Fruit fly (Drosophila melanogaster): Measurements from ENCODE around the gene gig.

Gene gig

dm6 chr3L:20103777-20104542 is 25.0 kb upstream of the gig start, which contains the start of gene CG14186:
Gene CG14186 (minus strand): TSS chr3L:20103827.
- TF ChIP-seq Hr39 (GFP tag; optimal IDR thresholded peaks at IDR 0.05) = no peak
- TF ChIP-seq svp (GFP tag) = peak; percentile 52

- TF ChIP-seq Eip78C (GFP tag) (peak; percentile 57), Hr39 (GFP tag; optimal IDR thresholded peaks at IDR 0.05) (no peak), CG32006 (GFP tag; optimal IDR thresholded peaks at IDR 0.05) (peak; percentile 1)
Measured at dm6 chr3L:20104543-20105046, 24.4 kb upstream of the gig start.

- TF ChIP-seq Hr39 (GFP tag; optimal IDR thresholded peaks at IDR 0.05) = no peak
- no peak for TF ChIP-seq fkh (GFP tag; optimal IDR thresholded peaks at IDR 0.05)
- TF ChIP-seq fd85E (GFP tag; optimal IDR thresholded peaks at IDR 0.05) = no peak
- no peak for TF ChIP-seq CG11902 (GFP tag; optimal IDR thresholded peaks at IDR 0.05)
- TF ChIP-seq salr (GFP tag; optimal IDR thresholded peaks at IDR 0.05) = no peak
- TF ChIP-seq Eip75B (GFP tag; optimal IDR thresholded peaks at IDR 0.05) = no peak
- TF ChIP-seq pdm3 (GFP tag; optimal IDR thresholded peaks at IDR 0.05) = no peak
- no peak for TF ChIP-seq CG8319 (GFP tag; optimal IDR thresholded peaks at IDR 0.05)
Measured at dm6 chr3L:20105794-20106193, 23.2 kb upstream of the gig start, which contains the start of gene CG14185. Gene CG14185 (plus strand): TSS chr3L:20106094.

- no peak for TF ChIP-seq CG6276 (GFP tag; optimal IDR thresholded peaks at IDR 0.05)
- no peak for TF ChIP-seq ss (GFP tag; optimal IDR thresholded peaks at IDR 0.05)
- TF ChIP-seq CG7368 (GFP tag; optimal IDR thresholded peaks at IDR 0.05) = no peak
- TF ChIP-seq fd85E (GFP tag; optimal IDR thresholded peaks at IDR 0.05) = no peak
- no peak for TF ChIP-seq fkh (GFP tag; optimal IDR thresholded peaks at IDR 0.05)
- TF ChIP-seq achi (GFP tag; optimal IDR thresholded peaks at IDR 0.05) = no peak
- TF ChIP-seq Sox15 (GFP tag; optimal IDR thresholded peaks at IDR 0.05) = no peak
- no peak for TF ChIP-seq spab (GFP tag; optimal IDR thresholded peaks at IDR 0.05)
- TF ChIP-seq CG3919 (GFP tag; optimal IDR thresholded peaks at IDR 0.05) = no peak
- no peak for TF ChIP-seq topi (GFP tag; optimal IDR thresholded peaks at IDR 0.05)
- TF ChIP-seq CG11762 (GFP tag; optimal IDR thresholded peaks at IDR 0.05; ENCODE audit: insufficient read depth) = no peak
- TF ChIP-seq CG11902 (GFP tag; optimal IDR thresholded peaks at IDR 0.05) = no peak
Measured at dm6 chr3L:20111434-20111833, 17.5 kb upstream of the gig start, which contains the start of gene Ir76b. Gene Ir76b (minus strand): TSS chr3L:20111534.

dm6 chr3L:20112797-20113368 is 16.1 kb upstream of the gig start, which contains the start of gene CG14187:
Gene CG14187 (minus strand): TSS chr3L:20112847.
- TF ChIP-seq Sox14 (GFP tag; optimal IDR thresholded peaks at IDR 0.05) (no peak), fd59A (GFP tag; optimal IDR thresholded peaks at IDR 0.05) (no peak), CG3032 (tag; optimal IDR thresholded peaks at IDR 0.05) (no peak), eg (GFP tag; IDR thresholded peaks at IDR 0.05) (peak; percentile 45; the same call in 1 of the 3 replicates), Eip78C (GFP tag) (peak; percentile 84), dsx (GFP tag; optimal IDR thresholded peaks at IDR 0.05; ENCODE audit: poor library complexity, severe bottlenecking) (no peak), Ets96B (tag; optimal IDR thresholded peaks at IDR 0.05) (no peak), net (GFP tag; optimal IDR thresholded peaks at IDR 0.05) (no peak), CG11902 (GFP tag; optimal IDR thresholded peaks at IDR 0.05) (no peak), Hr38 (GFP tag; optimal IDR thresholded peaks at IDR 0.05) (no peak), CG32006 (GFP tag; optimal IDR thresholded peaks at IDR 0.05) (no peak), Blimp-1 (GFP tag; optimal IDR thresholded peaks at IDR 0.05) (no peak), CG6276 (GFP tag; optimal IDR thresholded peaks at IDR 0.05) (no peak), svp (GFP tag) (no peak), OdsH (GFP tag; optimal IDR thresholded peaks at IDR 0.05) (no peak)
